ENCODE assay signal across 1 fruit fly cellular context in genomic region chr2L:8086736-8087467, dm6.
A peak's percentile ranks its signal among the peaks of the same experiment; 100 is the strongest.
TF ChIP-seq lines count a peak whose summit lies in the region.

No protein-coding gene starts in this region.

TF ChIP-seq in whole organism, embryonic, 481 proteins besides CTCF, POLR2A, EP300 and RAD21 (continued from another document):
- TF ChIP-seq jumu (GFP tag; optimal IDR thresholded peaks at IDR 0.05; lab: Kevin White, UChicago) (no peak), CG9932 (GFP tag; IDR thresholded peaks at IDR 0.05; lab: Robert Waterston, UW) (peak; percentile 27; the same call in 1 of the 2 replicates), Dbx (GFP tag; IDR thresholded peaks at IDR 0.05; lab: Robert Waterston, UW) (0 out of 3 replicates have a peak, but pooled peaks have one; percentile 5), dimm (GFP tag; IDR thresholded peaks at IDR 0.05; lab: Robert Waterston, UW) (no peak), Med (GFP tag; lab: Kevin White, UChicago) (peak; percentile 83), otp (GFP tag; IDR thresholded peaks at IDR 0.05; lab: Robert Waterston, UW) (no peak), Xrp1 (GFP tag; IDR thresholded peaks at IDR 0.05; lab: Robert Waterston, UW) (no peak), CG6791 (GFP tag; IDR thresholded peaks at IDR 0.05; lab: Robert Waterston, UW; ENCODE audit: partially characterized antibody) (no peak), chm (GFP tag; IDR thresholded peaks at IDR 0.05; lab: Robert Waterston, UW) (0 out of 2 replicates have a peak, but pooled peaks have one; percentile 33), cato (GFP tag; optimal IDR thresholded peaks at IDR 0.05; lab: Kevin White, UChicago; ENCODE audit: borderline replicate concordance) (no peak), gcm (GFP tag; optimal IDR thresholded peaks at IDR 0.05; lab: Kevin White, UChicago) (no peak), Bdp1 (GFP tag; optimal IDR thresholded peaks at IDR 0.05; lab: Kevin White, UChicago) (no peak), eyg (GFP tag; optimal IDR thresholded peaks at IDR 0.05; lab: Kevin White, UChicago) (no peak), CG13287 (GFP tag; IDR thresholded peaks at IDR 0.05; lab: Robert Waterston, UW; ENCODE audit: partially characterized antibody) (0 out of 2 replicates have a peak, but pooled peaks have one; percentile 15), Fer1 (GFP tag; optimal IDR thresholded peaks at IDR 0.05; lab: Kevin White, UChicago) (no peak), Hr78 (GFP tag; optimal IDR thresholded peaks at IDR 0.05; lab: Kevin White, UChicago) (no peak), fu2 (GFP tag; optimal IDR thresholded peaks at IDR 0.05; lab: Kevin White, UChicago) (peak; percentile 27), chn (GFP tag; optimal IDR thresholded peaks at IDR 0.05; lab: Kevin White, UChicago) (no peak), row (GFP tag; IDR thresholded peaks at IDR 0.05; lab: Robert Waterston, UW) (peak; percentile 65), btn (GFP tag; optimal IDR thresholded peaks at IDR 0.05; lab: Kevin White, UChicago) (no peak), pzg (GFP tag; optimal IDR thresholded peaks at IDR 0.05; lab: Kevin White, UChicago) (no peak), CG8924 (tag; optimal IDR thresholded peaks at IDR 0.05; lab: Kevin White, UChicago) (no peak), run (tag; optimal IDR thresholded peaks at IDR 0.05; lab: Kevin White, UChicago) (no peak), rib (GFP tag; IDR thresholded peaks at IDR 0.05; lab: Robert Waterston, UW) (0 out of 2 replicates have a peak, but pooled peaks have one; percentile 59), CG6175 (GFP tag; IDR thresholded peaks at IDR 0.05; lab: Robert Waterston, UW) (0 out of 3 replicates have a peak, but pooled peaks have one; percentile 16), CG1647 (GFP tag; optimal IDR thresholded peaks at IDR 0.05; lab: Kevin White, UChicago) (no peak), sima (GFP tag; optimal IDR thresholded peaks at IDR 0.05; lab: Kevin White, UChicago) (no peak), abd-A (tag; optimal IDR thresholded peaks at IDR 0.05; lab: Kevin White, UChicago) (no peak), CG11695 (GFP tag; IDR thresholded peaks at IDR 0.05; lab: Robert Waterston, UW) (0 out of 3 replicates have a peak, but pooled peaks have one; percentile 10), CG4404 (GFP tag; IDR thresholded peaks at IDR 0.05; lab: Robert Waterston, UW) (no peak), corto (GFP tag; optimal IDR thresholded peaks at IDR 0.05; lab: Kevin White, UChicago) (no peak), NC2β (GFP tag; optimal IDR thresholded peaks at IDR 0.05; lab: Kevin White, UChicago) (no peak), kay (GFP tag; optimal IDR thresholded peaks at IDR 0.05; lab: Kevin White, UChicago) (no peak), Pdp1 (GFP tag; optimal IDR thresholded peaks at IDR 0.05; lab: Kevin White, UChicago) (peak in 1 of 2 experiments; percentile 92), CG14965 (GFP tag; optimal IDR thresholded peaks at IDR 0.05; lab: Kevin White, UChicago; ENCODE audit: borderline replicate concordance) (no peak), CG2120 (GFP tag; optimal IDR thresholded peaks at IDR 0.05; lab: Kevin White, UChicago) (peak; percentile 58), cas (GFP tag; IDR thresholded peaks at IDR 0.05; lab: Robert Waterston, UW) (no peak), pfk (GFP tag; optimal IDR thresholded peaks at IDR 0.05; lab: Kevin White, UChicago) (no peak), Blimp-1 (GFP tag; optimal IDR thresholded peaks at IDR 0.05; lab: Kevin White, UChicago) (no peak), CG2116 (GFP tag; optimal IDR thresholded peaks at IDR 0.05; lab: Kevin White, UChicago) (no peak), B-H1 (GFP tag; IDR thresholded peaks at IDR 0.05; lab: Robert Waterston, UW) (no peak), lov (optimal IDR thresholded peaks at IDR 0.05; lab: Kevin White, UChicago) (no peak), lov (GFP tag; IDR thresholded peaks at IDR 0.05; lab: Robert Waterston, UW) (no peak), CG11398 (GFP tag; optimal IDR thresholded peaks at IDR 0.05; lab: Kevin White, UChicago) (no peak), CG17912 (GFP tag; optimal IDR thresholded peaks at IDR 0.05; lab: Kevin White, UChicago) (no peak), dmrt99B (tag; optimal IDR thresholded peaks at IDR 0.05; lab: Kevin White, UChicago) (peak; percentile 2), CG11093 (GFP tag; IDR thresholded peaks at IDR 0.05; lab: Robert Waterston, UW) (no peak), Neu2 (GFP tag; optimal IDR thresholded peaks at IDR 0.05; lab: Kevin White, UChicago; ENCODE audit: borderline replicate concordance) (no peak), disco-r (GFP tag; optimal IDR thresholded peaks at IDR 0.05; lab: Kevin White, UChicago) (no peak), oc (tag; optimal IDR thresholded peaks at IDR 0.05; lab: Kevin White, UChicago) (no peak), CG9609 (GFP tag; optimal IDR thresholded peaks at IDR 0.05; lab: Kevin White, UChicago) (no peak), CG2889 (GFP tag; IDR thresholded peaks at IDR 0.05; lab: Robert Waterston, UW) (no peak)
